Worm (Caenorhabditis elegans) whole organism, young adult: ENCODE measurements around the gene C10A4.6.

Experiments used
- C06A6.2 ChIP-seq: fragments of 200-800 bp; sonication (Bioruptor generic); conservative IDR thresholded peaks from 2 replicates; pipeline ENCODE4 v1.3.6; 2022; ENCODE audit warnings: missing genetic modification characterization, missing compliant biosample characterization
- chd-7 ChIP-seq: sonication (generic microtip); optimal IDR thresholded peaks from 2 replicates; lab custom pipeline; 2016; ENCODE audit warnings: mild to moderate bottlenecking, missing genetic modification characterization, moderate library complexity, missing compliant biosample characterization
- efl-1 ChIP-seq: fragments of 150-350 bp; optimal IDR thresholded peaks from 2 replicates; lab custom pipeline; 2014; ENCODE audit warnings: missing biosample characterization, missing genetic modification reagents, missing genetic modification characterization
- him-1 ChIP-seq: sonication (generic microtip); optimal IDR thresholded peaks from 2 replicates; lab custom pipeline; 2016; ENCODE audit warnings: missing genotype, missing genetic modification reagents, missing genetic modification characterization, missing compliant biosample characterization
- ztf-25 ChIP-seq: fragments of 200-800 bp; sonication (Bioruptor generic); IDR thresholded peaks from 2 replicates; pipeline ENCODE4 v1.3.6; 2022; ENCODE audit warnings: missing genetic modification reagents, missing genetic modification characterization, missing compliant biosample characterization

DNA sequence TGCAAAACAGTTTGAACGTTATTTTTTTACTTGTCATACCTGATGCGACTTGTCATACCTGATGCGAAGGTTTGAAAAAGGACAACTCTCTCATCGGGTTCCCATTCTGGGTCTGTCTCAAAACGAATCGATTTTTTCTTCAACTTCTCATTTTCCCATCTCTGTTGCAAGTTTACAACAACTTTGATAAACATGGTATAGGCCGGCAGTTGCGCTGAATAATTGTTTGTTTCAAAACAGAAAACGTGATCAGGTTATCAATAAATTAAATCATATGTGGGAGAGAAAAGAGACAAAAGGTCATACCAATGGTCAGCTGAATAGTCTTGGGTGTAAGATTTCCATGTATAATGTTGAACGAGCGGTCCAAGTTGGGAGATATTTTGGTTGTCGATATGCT lies 46.5 kb downstream of the C10A4.6 start:
- no peak for TF ChIP-seq him-1
- no peak for TF ChIP-seq C06A6.2 (GFP tag; lab: Robert Waterston, UW)
- TF ChIP-seq efl-1 (GFP tag; lab: Kevin White, UChicago), result no peak
- no peak for TF ChIP-seq ztf-25 (GFP tag; lab: Robert Waterston, UW)
- no peak for TF ChIP-seq chd-7
